Worm (Caenorhabditis elegans): ENCODE measurements around the gene Y51H7C.8.

Gene Y51H7C.8

ce11 chrII:1419994-1420393 is 18.4 kb downstream of the Y51H7C.8 start:
- TF ChIP-seq peb-1 (tag; optimal IDR thresholded peaks at IDR 0.05) (no peak), nhr-25 (tag; optimal IDR thresholded peaks at IDR 0.05) (no peak), nhr-21 (tag; optimal IDR thresholded peaks at IDR 0.05) (no peak), mdl-1 (tag; optimal IDR thresholded peaks at IDR 0.05) (no peak), ama-1 (optimal IDR thresholded peaks at IDR 0.05) (no peak), elt-1 (tag; optimal IDR thresholded peaks at IDR 0.05) (no peak), fos-1 (tag; optimal IDR thresholded peaks at IDR 0.05) (no peak), unc-39 (tag; optimal IDR thresholded peaks at IDR 0.05) (no peak), nhr-11 (tag; optimal IDR thresholded peaks at IDR 0.05) (no peak), zag-1 (tag; optimal IDR thresholded peaks at IDR 0.05) (no peak), elt-3 (tag; optimal IDR thresholded peaks at IDR 0.05) (no peak), Y55F3AM.14 (GFP tag; optimal IDR thresholded peaks at IDR 0.05) (no peak), skn-1 (tag; optimal IDR thresholded peaks at IDR 0.05) (no peak), mab-5 (tag; optimal IDR thresholded peaks at IDR 0.05) (no peak)

ce11 chrII:1420806-1421463 is 19.4 kb downstream of the Y51H7C.8 start:
- TF ChIP-seq unc-39 (tag; optimal IDR thresholded peaks at IDR 0.05) = no peak
- no peak for TF ChIP-seq ama-1 (optimal IDR thresholded peaks at IDR 0.05)
- no peak for TF ChIP-seq nhr-11 (tag; optimal IDR thresholded peaks at IDR 0.05)
- TF ChIP-seq elt-1 (tag; optimal IDR thresholded peaks at IDR 0.05) = no peak
- no peak for TF ChIP-seq C34F6.9 (tag; optimal IDR thresholded peaks at IDR 0.05)
- no peak for TF ChIP-seq blmp-1 (tag; optimal IDR thresholded peaks at IDR 0.05; ENCODE audit: insufficient read depth)
- no peak for TF ChIP-seq zag-1 (tag; optimal IDR thresholded peaks at IDR 0.05)
- TF ChIP-seq mdl-1 (tag; optimal IDR thresholded peaks at IDR 0.05) = no peak
- no peak for TF ChIP-seq nhr-10 (tag; optimal IDR thresholded peaks at IDR 0.05)
- no peak for TF ChIP-seq nhr-129 (tag; optimal IDR thresholded peaks at IDR 0.05)
- no peak for TF ChIP-seq nhr-23 (tag; optimal IDR thresholded peaks at IDR 0.05)
- no peak for TF ChIP-seq fos-1 (tag; optimal IDR thresholded peaks at IDR 0.05)
- no peak for TF ChIP-seq nhr-25 (tag; optimal IDR thresholded peaks at IDR 0.05)
- TF ChIP-seq elt-3 (tag; optimal IDR thresholded peaks at IDR 0.05) = no peak
- no peak for TF ChIP-seq sma-9 (GFP tag; optimal IDR thresholded peaks at IDR 0.05)
- TF ChIP-seq sma-9 (tag; optimal IDR thresholded peaks at IDR 0.05) = no peak
- TF ChIP-seq R02D3.7 (tag; optimal IDR thresholded peaks at IDR 0.05) = no peak

- no peak for TF ChIP-seq ZK546.5 (tag; optimal IDR thresholded peaks at IDR 0.05)
- TF ChIP-seq mdl-1 (tag; optimal IDR thresholded peaks at IDR 0.05) = no peak
- no peak for TF ChIP-seq R02D3.7 (tag; optimal IDR thresholded peaks at IDR 0.05)
- no peak for TF ChIP-seq nhr-6 (tag; optimal IDR thresholded peaks at IDR 0.05)
- TF ChIP-seq skn-1 (tag; optimal IDR thresholded peaks at IDR 0.05) = no peak
- TF ChIP-seq nhr-129 (tag; optimal IDR thresholded peaks at IDR 0.05) = no peak
- TF ChIP-seq snpc-4 (tag; optimal IDR thresholded peaks at IDR 0.05) = no peak
- no peak for TF ChIP-seq lin-13 (GFP tag; optimal IDR thresholded peaks at IDR 0.05)
- TF ChIP-seq unc-39 (tag; optimal IDR thresholded peaks at IDR 0.05) = no peak
- no peak for TF ChIP-seq nhr-12 (tag; optimal IDR thresholded peaks at IDR 0.05)
- no peak for TF ChIP-seq alr-1 (tag; optimal IDR thresholded peaks at IDR 0.05)
- no peak for TF ChIP-seq nhr-77 (tag; optimal IDR thresholded peaks at IDR 0.05)
- TF ChIP-seq blmp-1 (tag; optimal IDR thresholded peaks at IDR 0.05; ENCODE audit: insufficient read depth) = no peak
- no peak for TF ChIP-seq mab-5 (tag; optimal IDR thresholded peaks at IDR 0.05)
- TF ChIP-seq ama-1 (optimal IDR thresholded peaks at IDR 0.05) = no peak
- TF ChIP-seq elt-1 (tag; optimal IDR thresholded peaks at IDR 0.05) = no peak
- no peak for TF ChIP-seq lin-11 (tag; optimal IDR thresholded peaks at IDR 0.05)
- no peak for TF ChIP-seq fos-1 (tag; optimal IDR thresholded peaks at IDR 0.05)
These were observed 22.1 kb downstream of the Y51H7C.8 start, which contains the start of gene Y51H7C.10 for ce11 chrII:1423660-1424059. Gene Y51H7C.10, minus strand, starts transcription at chrII:1423760.

ce11 chrII:1436715-1437114 is 35.1 kb downstream of the Y51H7C.8 start:
- TF ChIP-seq nhr-10 (tag; optimal IDR thresholded peaks at IDR 0.05) = no peak
- TF ChIP-seq ztf-1 (GFP tag; conservative IDR thresholded peaks at IDR 0.05) = no peak

- TF ChIP-seq lsy-2 (tag; optimal IDR thresholded peaks at IDR 0.05) (peak; percentile 31 to 69), R02D3.7 (tag; optimal IDR thresholded peaks at IDR 0.05) (peak; percentile 88), C34F6.9 (tag; optimal IDR thresholded peaks at IDR 0.05) (peak; percentile 29), elt-3 (tag; optimal IDR thresholded peaks at IDR 0.05) (no peak), crh-2 (tag; optimal IDR thresholded peaks at IDR 0.05) (peak; percentile 25), unc-62 (GFP tag; optimal IDR thresholded peaks at IDR 0.05) (no peak), nhr-129 (tag; optimal IDR thresholded peaks at IDR 0.05) (peak; percentile 30), unc-55 (GFP tag; optimal IDR thresholded peaks at IDR 0.05) (peak; percentile 50), gmeb-1 (tag; optimal IDR thresholded peaks at IDR 0.05) (peak; percentile 92)
These were observed 36.1 kb downstream of the Y51H7C.8 start, which contains the start of gene nol-6 for ce11 chrII:1437449-1438335. Gene nol-6, minus strand, starts transcription at chrII:1437499.
